Worm (Caenorhabditis elegans) whole organism, L4 larva: ENCODE data around the gene F07C3.9.
A peak's percentile ranks its signal among the peaks of the same experiment; 100 is the strongest.

Source experiments
- F37D6.2 ChIP-seq: sonication (generic microtip); optimal IDR thresholded peaks from 2 replicates; lab custom pipeline; 2016; ENCODE audit warnings: mild to moderate bottlenecking, missing genetic modification characterization, missing compliant biosample characterization
- Y105C5A.15 ChIP-seq: fragments of 200-800 bp; sonication (Bioruptor generic); IDR thresholded peaks from 2 replicates; pipeline ENCODE4 v1.3.6; 2022; ENCODE audit warnings: missing genetic modification characterization, missing compliant biosample characterization
- ZK337.2 ChIP-seq: fragments of 200-800 bp; sonication (Bioruptor generic); IDR thresholded peaks from 2 replicates; pipeline ENCODE4 v1.3.6; 2022; ENCODE audit warnings: missing genetic modification reagents, missing genetic modification characterization, missing compliant biosample characterization
- arid-1 ChIP-seq: fragments of 200-800 bp; sonication (Bioruptor generic); conservative IDR thresholded peaks from 2 replicates; pipeline ENCODE4 v1.3.6; 2022; ENCODE audit warnings: missing genetic modification reagents, missing genetic modification characterization, missing compliant biosample characterization
- attf-4 ChIP-seq: sonication (generic microtip); optimal IDR thresholded peaks from 3 replicates; lab custom pipeline; 2017; ENCODE audit warnings: missing biosample characterization, missing genetic modification characterization
- ceh-62 ChIP-seq: sonication (generic microtip); optimal IDR thresholded peaks from 2 replicates; lab custom pipeline; 2017; ENCODE audit warnings: missing biosample characterization, missing genetic modification characterization
- daf-12 ChIP-seq: fragments of 150-350 bp; optimal IDR thresholded peaks from 2 replicates; lab custom pipeline; 2014; ENCODE audit warnings: missing biosample characterization, missing genetic modification reagents, missing genetic modification characterization
- daf-16 ChIP-seq, 3 experiments: sonication (generic microtip); optimal IDR thresholded peaks; 2 replicates each; lab custom pipeline; 2016 to 2017; ENCODE audit warnings: missing genetic modification characterization in 3 of 3, missing genetic modification reagents in 3 of 3, mild to moderate bottlenecking in 2 of 3, missing compliant biosample characterization in 2 of 3, missing biosample characterization in 1 of 3, moderate library complexity in 1 of 3
- daf-19 ChIP-seq: fragments of 200-800 bp; sonication (Bioruptor generic); conservative IDR thresholded peaks from 2 replicates; pipeline ENCODE4 v1.3.6; 2022; ENCODE audit warnings: missing genetic modification characterization, missing compliant biosample characterization
- dmd-9 ChIP-seq: fragments of 200-800 bp; sonication (Bioruptor generic); IDR thresholded peaks from 2 replicates; pipeline ENCODE4 v1.3.6; 2022; ENCODE audit warnings: missing genetic modification reagents, missing genetic modification characterization, missing compliant biosample characterization
- dve-1 ChIP-seq: sonication (generic microtip); optimal IDR thresholded peaks from 2 replicates; lab custom pipeline; 2017; ENCODE audit warnings: antibody characterized with exemption, mild to moderate bottlenecking, missing genetic modification characterization, missing compliant biosample characterization; ENCODE audit not compliant: insufficient read depth
- egl-27 ChIP-seq: sonication (generic microtip); optimal IDR thresholded peaks from 3 replicates; lab custom pipeline; 2017; ENCODE audit warnings: missing biosample characterization, missing genetic modification reagents, missing genetic modification characterization
- egl-43 ChIP-seq: fragments of 200-800 bp; sonication (Bioruptor generic); IDR thresholded peaks from 2 replicates; pipeline ENCODE4 v1.3.6; 2022; ENCODE audit warnings: missing genetic modification reagents, missing genetic modification characterization, missing compliant biosample characterization
- gei-8 ChIP-seq: fragments of 200-800 bp; sonication (Bioruptor generic); optimal IDR thresholded peaks from 2 replicates; lab custom pipeline; 2018; ENCODE audit warnings: mild to moderate bottlenecking, missing genetic modification characterization, missing compliant biosample characterization
- hif-1 ChIP-seq, 2 experiments: sonication (generic microtip); optimal IDR thresholded peaks; 2 replicates each; lab custom pipeline; 2016 to 2017; ENCODE audit warnings: missing compliant biosample characterization in 2 of 2, missing genetic modification characterization in 2 of 2, missing genetic modification reagents in 2 of 2, missing genotype in 2 of 2, mild to moderate bottlenecking in 1 of 2
- hlh-11 ChIP-seq: fragments of 200-800 bp; sonication (Bioruptor generic); optimal IDR thresholded peaks from 2 replicates; lab custom pipeline; 2018; ENCODE audit warnings: mild to moderate bottlenecking, missing genetic modification characterization, missing compliant biosample characterization
- hmg-1.1 ChIP-seq: fragments of 200-800 bp; sonication (Bioruptor generic); IDR thresholded peaks from 2 replicates; pipeline ENCODE4 v1.3.6; 2022; ENCODE audit warnings: missing genetic modification reagents, missing genetic modification characterization, missing compliant biosample characterization
- lir-3 ChIP-seq: sonication (generic microtip); optimal IDR thresholded peaks from 2 replicates; lab custom pipeline; 2016; ENCODE audit warnings: mild to moderate bottlenecking, missing genetic modification characterization, missing compliant biosample characterization
- lsy-2 ChIP-seq, 2 experiments: fragments of 150-350 bp in 1 of 2; sonication (generic microtip) in 1 of 2; optimal IDR thresholded peaks; 2 replicates each; lab custom pipeline; 2014 to 2017; ENCODE audit warnings: missing biosample characterization in 2 of 2, missing genetic modification characterization in 2 of 2
- madf-5 ChIP-seq, 2 experiments: fragments of 200-800 bp; sonication (Bioruptor generic); IDR thresholded peaks; 2 replicates each; pipeline ENCODE4 v1.3.6; 2022; ENCODE audit warnings: missing compliant biosample characterization in 2 of 2, missing genetic modification characterization in 2 of 2
- mxl-2 ChIP-seq: fragments of 200-800 bp; sonication (Bioruptor generic); conservative IDR thresholded peaks from 2 replicates; pipeline ENCODE4 v1.3.6; 2022; ENCODE audit warnings: missing genetic modification reagents, missing genetic modification characterization, missing compliant biosample characterization
- nhr-237 ChIP-seq: sonication (generic microtip); optimal IDR thresholded peaks from 2 replicates; lab custom pipeline; 2017; ENCODE audit warnings: missing biosample characterization, missing genetic modification characterization
- nhr-25 ChIP-seq: sonication (generic microtip); optimal IDR thresholded peaks from 2 replicates; lab custom pipeline; 2017; ENCODE audit warnings: missing genetic modification characterization, mild to moderate bottlenecking, missing compliant biosample characterization, antibody characterized with exemption, moderate library complexity, borderline replicate concordance; ENCODE audit not compliant: insufficient read depth
- nhr-28 ChIP-seq: fragments of 150-350 bp; optimal IDR thresholded peaks from 2 replicates; lab custom pipeline; 2014; ENCODE audit warnings: missing biosample characterization, missing genetic modification characterization
- nhr-48 ChIP-seq: sonication (generic microtip); optimal IDR thresholded peaks from 2 replicates; lab custom pipeline; 2016; ENCODE audit warnings: mild to moderate bottlenecking, missing genetic modification characterization, missing compliant biosample characterization
- php-3 ChIP-seq: fragments of 200-800 bp; sonication (Bioruptor generic); IDR thresholded peaks from 2 replicates; pipeline ENCODE4 v1.3.6; 2022; ENCODE audit warnings: missing genetic modification reagents, missing genetic modification characterization, missing compliant biosample characterization
- pqm-1 ChIP-seq: sonication (generic microtip); optimal IDR thresholded peaks from 2 replicates; lab custom pipeline; 2017; ENCODE audit warnings: missing biosample characterization, missing genetic modification characterization
- rbr-2 ChIP-seq: sonication (generic microtip); optimal IDR thresholded peaks from 2 replicates; lab custom pipeline; 2016; ENCODE audit warnings: missing genotype, missing genetic modification characterization, missing compliant biosample characterization
- set-16 ChIP-seq: fragments of 200-800 bp; sonication (Bioruptor generic); IDR thresholded peaks from 2 replicates; pipeline ENCODE4 v1.3.6; 2022; ENCODE audit warnings: missing genetic modification reagents, missing genetic modification characterization, missing compliant biosample characterization
- snpc-1.2 ChIP-seq: fragments of 200-800 bp; sonication (Bioruptor generic); IDR thresholded peaks from 2 replicates; pipeline ENCODE4 v1.3.6; 2022; ENCODE audit warnings: missing genetic modification reagents, missing genetic modification characterization, missing compliant biosample characterization
- snpc-4 ChIP-seq: fragments of 150-350 bp; optimal IDR thresholded peaks from 2 replicates; lab custom pipeline; 2014; ENCODE audit warnings: missing biosample characterization, missing genetic modification characterization
- unc-62 ChIP-seq, 3 experiments: fragments of 150-350 bp in 1 of 3; sonication (generic microtip); optimal IDR thresholded peaks in 2 of 3; peaks in 1 of 3; 1 replicate in 1 of 3; 2 replicates in 2 of 3; lab custom pipeline; 2014 to 2017; ENCODE audit warnings: missing biosample characterization in 3 of 3, missing genetic modification characterization in 3 of 3, missing genetic modification reagents in 3 of 3, missing genotype in 1 of 3
- vab-7 ChIP-seq: fragments of 200-800 bp; sonication (Bioruptor generic); IDR thresholded peaks from 2 replicates; pipeline ENCODE4 v1.3.6; 2022; ENCODE audit warnings: missing genetic modification reagents, missing genetic modification characterization, missing compliant biosample characterization
- zfp-2 ChIP-seq: sonication (generic microtip); optimal IDR thresholded peaks from 2 replicates; lab custom pipeline; 2016; ENCODE audit warnings: mild to moderate bottlenecking, missing genetic modification characterization, missing compliant biosample characterization
- zip-2 ChIP-seq: fragments of 150-350 bp; optimal IDR thresholded peaks from 2 replicates; lab custom pipeline; 2014; ENCODE audit warnings: missing biosample characterization, missing genetic modification characterization
- ztf-7 ChIP-seq: fragments of 150-350 bp; optimal IDR thresholded peaks from 2 replicates; lab custom pipeline; 2014; ENCODE audit warnings: missing biosample characterization, missing genetic modification characterization

Gene F07C3.9

ce11 chrV:9254012-9254696 lies at the start of gene F07C3.9:
F07C3.9 (minus strand) TSS chrV:9254646.
- TF ChIP-seq daf-16 (GFP tag; optimal IDR thresholded peaks at IDR 0.05; lab: Kevin White, UChicago): no peak
- TF ChIP-seq daf-16 (tag; optimal IDR thresholded peaks at IDR 0.05; lab: Kevin White, UChicago): peak; percentile 91
- no peak for TF ChIP-seq F37D6.2
- peak; percentile 6 for TF ChIP-seq ztf-7 (tag; lab: Kevin White, UChicago)
- no peak for TF ChIP-seq gei-8 (GFP tag; lab: Kevin White, UChicago)
- no peak for TF ChIP-seq zfp-2
- TF ChIP-seq hif-1 (tag; optimal IDR thresholded peaks at IDR 0.05; lab: Kevin White, UChicago): peak in 1 of 2 experiments; percentile 16
- TF ChIP-seq hlh-11 (tag; lab: Kevin White, UChicago): peak; percentile 48
- peak; percentile 57 for TF ChIP-seq dve-1 (tag; lab: Kevin White, UChicago)
- peak in 1 of 2 experiments; percentile 26 for TF ChIP-seq lsy-2 (tag; optimal IDR thresholded peaks at IDR 0.05; lab: Kevin White, UChicago)
- peak; percentile 81 for TF ChIP-seq php-3 (GFP tag; lab: Robert Waterston, UW)
- peak; percentile 41 for TF ChIP-seq nhr-48 (tag; lab: Kevin White, UChicago)
- peak; percentile 52 for TF ChIP-seq nhr-28 (tag; lab: Kevin White, UChicago)
- no peak for TF ChIP-seq unc-62 (GFP tag; optimal IDR thresholded peaks at IDR 0.05 in 1 of 2; lab: Kevin White, UChicago)
- TF ChIP-seq unc-62 (tag; optimal IDR thresholded peaks at IDR 0.05; lab: Kevin White, UChicago): no peak
- TF ChIP-seq pqm-1: peak; percentile 82

ce11 chrV:9303026-9303425 lies 48.6 kb upstream of the F07C3.9 start, which contains the start of gene nhr-39:
nhr-39 (plus strand) TSS chrV:9303326.
- TF ChIP-seq ceh-62 (tag; lab: Kevin White, UChicago) (no peak), arid-1 (no peak)

ce11 chrV:9297332-9297731 lies 42.9 kb upstream of the F07C3.9 start, which contains the start of gene F44A2.5:
F44A2.5 (plus strand) TSS chrV:9297632.
- TF ChIP-seq ZK337.2 (GFP tag; lab: Robert Waterston, UW) (no peak), rbr-2 (tag; lab: Kevin White, UChicago) (no peak), dve-1 (tag; lab: Kevin White, UChicago) (no peak), nhr-28 (tag; lab: Kevin White, UChicago) (no peak), dmd-9 (GFP tag; lab: Robert Waterston, UW) (no peak), daf-19 (no peak), snpc-4 (tag; lab: Kevin White, UChicago) (no peak), nhr-237 (tag; lab: Kevin White, UChicago) (no peak), snpc-1.2 (no peak)

- TF ChIP-seq unc-62 (GFP tag; optimal IDR thresholded peaks at IDR 0.05 in 1 of 2; lab: Kevin White, UChicago) (peak in 1 of 2 experiments; percentile 87), unc-62 (tag; optimal IDR thresholded peaks at IDR 0.05; lab: Kevin White, UChicago) (no peak), lir-3 (tag; lab: Kevin White, UChicago) (no peak)
Measured at ce11 chrV:9295581-9295980, 41.1 kb upstream of the F07C3.9 start.

ce11 chrV:9293359-9293758 lies 38.9 kb upstream of the F07C3.9 start:
- TF ChIP-seq hmg-1.1 (GFP tag; lab: Robert Waterston, UW): peak; percentile 33; the same call in 1 of the 2 replicates
- peak; percentile 43 for TF ChIP-seq rbr-2 (tag; lab: Kevin White, UChicago)
- TF ChIP-seq egl-27 (tag; lab: Kevin White, UChicago): no peak
- TF ChIP-seq daf-12: no peak
- peak in 1 of 2 experiments; percentile 62; a peak in 1 of 4 replicates for TF ChIP-seq madf-5 (GFP tag; IDR thresholded peaks at IDR 0.05; lab: Robert Waterston, UW)
- TF ChIP-seq nhr-25 (tag; lab: Kevin White, UChicago): no peak
- no peak for TF ChIP-seq zip-2 (tag; lab: Kevin White, UChicago)
- TF ChIP-seq attf-4 (tag; lab: Kevin White, UChicago): no peak
- TF ChIP-seq Y105C5A.15 (GFP tag; lab: Robert Waterston, UW): no peak
- TF ChIP-seq mxl-2 (GFP tag; lab: Robert Waterston, UW): no peak
- TF ChIP-seq egl-43 (GFP tag; lab: Robert Waterston, UW): peak; percentile 86
- no peak for TF ChIP-seq hif-1 (tag; optimal IDR thresholded peaks at IDR 0.05; lab: Kevin White, UChicago)
- TF ChIP-seq daf-16 (GFP tag; optimal IDR thresholded peaks at IDR 0.05; lab: Kevin White, UChicago): no peak
- TF ChIP-seq daf-16 (tag; optimal IDR thresholded peaks at IDR 0.05; lab: Kevin White, UChicago): no peak
- peak; percentile 98 for TF ChIP-seq set-16
- 0 out of 2 replicates have a peak, but pooled peaks have one; percentile 5 for TF ChIP-seq vab-7 (GFP tag; lab: Robert Waterston, UW)
